Fruit fly (Drosophila melanogaster) whole organism, wandering third instar larva: ENCODE measurements around the gene Nepl18.

Experiments used
- Abd-B ChIP-seq: fragments of >200 bp; optimal IDR thresholded peaks from 2 replicates; lab custom pipeline; 2017; ENCODE audit warnings: missing biosample characterization, missing genetic modification characterization
- CG32264 ChIP-seq: fragments of 200-800 bp; sonication (Bioruptor generic); optimal IDR thresholded peaks from 2 replicates; lab custom pipeline; 2016; ENCODE audit warnings: missing biosample characterization, missing genetic modification characterization
- CG9705 ChIP-seq: fragments of 200-800 bp; sonication (Bioruptor generic); optimal IDR thresholded peaks from 2 replicates; lab custom pipeline; 2018; ENCODE audit warnings: missing biosample characterization, mild to moderate bottlenecking, missing genetic modification characterization
- CrebA ChIP-seq: fragments of 200-800 bp; sonication (Bioruptor generic); optimal IDR thresholded peaks from 2 replicates; lab custom pipeline; 2016; ENCODE audit warnings: missing biosample characterization, mild to moderate bottlenecking, missing genetic modification characterization, borderline replicate concordance
- Dfd ChIP-seq: fragments of >200 bp; optimal IDR thresholded peaks from 2 replicates; lab custom pipeline; 2017; ENCODE audit warnings: missing biosample characterization, missing genetic modification characterization
- Dif ChIP-seq: fragments of 200-275, 200-300 bp; sonication (Bioruptor generic); optimal IDR thresholded peaks from 2 replicates; lab custom pipeline; 2018; ENCODE audit warnings: missing biosample characterization, missing genetic modification characterization; ENCODE audit not compliant: partially characterized antibody
- GATAd ChIP-seq: sonication (Bioruptor generic); optimal IDR thresholded peaks from 2 replicates; lab custom pipeline; 2016; ENCODE audit warnings: missing biosample characterization, missing genetic modification characterization
- HLH106 ChIP-seq: fragments of 200-800 bp; optimal IDR thresholded peaks from 3 replicates; lab custom pipeline; 2019; ENCODE audit warnings: missing biosample characterization, mild to moderate bottlenecking, missing genetic modification characterization, moderate library complexity
- Hr83 ChIP-seq: fragments of 200-300 bp; sonication (Bioruptor generic); optimal IDR thresholded peaks from 2 replicates; lab custom pipeline; 2016; ENCODE audit warnings: missing biosample characterization, mild to moderate bottlenecking, missing genetic modification characterization, moderate library complexity; ENCODE audit not compliant: poor library complexity, severe bottlenecking
- Jra ChIP-seq: sonication (Bioruptor generic); optimal IDR thresholded peaks from 2 replicates; lab custom pipeline; 2016; ENCODE audit warnings: missing biosample characterization, missing genetic modification characterization
- Mio ChIP-seq: sonication (Bioruptor generic); optimal IDR thresholded peaks from 2 replicates; lab custom pipeline; 2016; ENCODE audit warnings: missing biosample characterization, missing genetic modification characterization
- Myc ChIP-seq: fragments of >200 bp; optimal IDR thresholded peaks from 2 replicates; lab custom pipeline; 2017
- N ChIP-seq: fragments of >200 bp; optimal IDR thresholded peaks from 2 replicates; lab custom pipeline; 2018; ENCODE audit warnings: missing biosample characterization, missing external identifiers, missing genetic modification characterization
- Rel ChIP-seq, 2 experiments: fragments of 200-800 bp; sonication (Bioruptor generic) in 1 of 2; optimal IDR thresholded peaks; 2 replicates in 1 of 2; 3 replicates in 1 of 2; lab custom pipeline; 2016 to 2019; ENCODE audit warnings: mild to moderate bottlenecking in 2 of 2, missing biosample characterization in 2 of 2, missing genetic modification characterization in 2 of 2, moderate library complexity in 1 of 2
- Vsx2 ChIP-seq: fragments of 200-300, 225-300 bp; sonication (Bioruptor generic); optimal IDR thresholded peaks from 2 replicates; lab custom pipeline; 2018; ENCODE audit warnings: missing biosample characterization, missing genetic modification characterization; ENCODE audit not compliant: partially characterized antibody
- br ChIP-seq: fragments of 200-800 bp; sonication (Bioruptor generic); optimal IDR thresholded peaks from 2 replicates; lab custom pipeline; 2016; ENCODE audit warnings: missing biosample characterization, missing genetic modification characterization
- brk ChIP-seq: fragments of 200-800 bp; sonication (Bioruptor generic); optimal IDR thresholded peaks from 2 replicates; lab custom pipeline; 2016; ENCODE audit warnings: missing biosample characterization, mild to moderate bottlenecking, missing genetic modification characterization
- dl ChIP-seq, 2 experiments: fragments of 175-275, 200-275 bp in 1 of 2; fragments of 200-275 bp in 1 of 2; sonication (Bioruptor generic); optimal IDR thresholded peaks; lab custom pipeline; 2018; ENCODE audit warnings: mild to moderate bottlenecking in 2 of 2, missing biosample characterization in 2 of 2, missing genetic modification characterization in 2 of 2, moderate library complexity in 2 of 2; ENCODE audit not compliant: partially characterized antibody in 2 of 2, insufficient read depth in 1 of 2
- dmrt93B ChIP-seq: fragments of 200-800 bp; sonication (Bioruptor generic); optimal IDR thresholded peaks from 2 replicates; lab custom pipeline; 2018; ENCODE audit warnings: missing biosample characterization, mild to moderate bottlenecking, missing genetic modification characterization
- dsf ChIP-seq: sonication (Bioruptor generic); optimal IDR thresholded peaks from 2 replicates; lab custom pipeline; 2016; ENCODE audit warnings: missing biosample characterization, missing genetic modification characterization, borderline replicate concordance
- ey ChIP-seq: fragments of 200-800 bp; sonication (Bioruptor generic); optimal IDR thresholded peaks from 2 replicates; lab custom pipeline; 2016; ENCODE audit warnings: missing biosample characterization, missing genetic modification characterization
- jim ChIP-seq: fragments of 175-275, 200-325 bp; sonication (Bioruptor generic); optimal IDR thresholded peaks from 2 replicates; lab custom pipeline; 2016; ENCODE audit warnings: missing biosample characterization, mild to moderate bottlenecking, missing genetic modification characterization
- pan ChIP-seq: fragments of >200 bp; optimal IDR thresholded peaks from 2 replicates; lab custom pipeline; 2017
- psq ChIP-seq: fragments of 200-800 bp; sonication (Bioruptor generic); optimal IDR thresholded peaks from 3 replicates; lab custom pipeline; 2017; ENCODE audit warnings: missing biosample characterization, mild to moderate bottlenecking, missing genetic modification characterization, moderate library complexity
- rgr ChIP-seq: fragments of 200-800 bp; sonication (Bioruptor generic); optimal IDR thresholded peaks from 3 replicates; lab custom pipeline; 2016; ENCODE audit warnings: missing biosample characterization, mild to moderate bottlenecking, missing genetic modification characterization
- sage ChIP-seq: fragments of 200-800 bp; sonication (Bioruptor generic); optimal IDR thresholded peaks from 2 replicates; lab custom pipeline; 2016; ENCODE audit warnings: missing biosample characterization, mild to moderate bottlenecking, missing genetic modification characterization
- sv ChIP-seq: fragments of 200-800 bp; sonication (Bioruptor generic); optimal IDR thresholded peaks from 3 replicates; lab custom pipeline; 2016; ENCODE audit warnings: missing biosample characterization, missing genetic modification characterization
- usp ChIP-seq: fragments of >200 bp; optimal IDR thresholded peaks from 2 replicates; lab custom pipeline; 2017; ENCODE audit warnings: missing biosample characterization, missing genetic modification characterization
- woc ChIP-seq: sonication (Bioruptor generic); optimal IDR thresholded peaks from 2 replicates; lab custom pipeline; 2016; ENCODE audit warnings: missing biosample characterization, mild to moderate bottlenecking, missing genetic modification characterization

Gene Nepl18

DNA sequence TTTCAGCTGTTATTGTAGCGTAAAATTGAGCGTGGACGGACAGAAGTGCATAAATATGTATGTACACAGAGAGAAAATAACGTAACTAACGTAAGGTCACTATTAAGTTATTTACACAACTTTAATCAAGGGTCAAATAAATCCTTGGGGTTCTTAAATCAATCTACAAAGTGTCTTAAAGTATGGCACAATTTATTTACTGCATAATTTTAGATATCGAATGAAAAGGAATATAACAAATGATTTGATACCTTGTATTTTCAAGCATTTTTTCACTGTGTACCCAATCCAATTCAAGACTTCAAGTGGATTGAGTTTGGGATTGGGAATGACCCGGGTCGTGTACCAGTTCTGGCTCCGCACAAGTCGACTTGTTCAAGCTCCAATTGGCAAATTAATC is 33.5 kb upstream of the Nepl18 start:
- TF ChIP-seq dsf (no peak), Rel (GFP tag; optimal IDR thresholded peaks at IDR 0.05; lab: Kevin White, UChicago) (no peak), Rel (tag; optimal IDR thresholded peaks at IDR 0.05; lab: Kevin White, UChicago) (no peak), CG32264 (GFP tag; lab: Kevin White, UChicago) (no peak), psq (GFP tag; lab: Kevin White, UChicago) (no peak), Hr83 (GFP tag; lab: Kevin White, UChicago) (no peak), ey (GFP tag; lab: Kevin White, UChicago) (no peak), sv (GFP tag; lab: Kevin White, UChicago) (no peak), brk (GFP tag; lab: Kevin White, UChicago) (no peak), br (GFP tag; lab: Kevin White, UChicago) (no peak), Vsx2 (GFP tag; lab: Kevin White, UChicago) (no peak), Dif (GFP tag; lab: Kevin White, UChicago) (no peak), jim (GFP tag; lab: Kevin White, UChicago) (no peak), dmrt93B (GFP tag; lab: Kevin White, UChicago) (no peak), HLH106 (tag; lab: Kevin White, UChicago) (no peak), dl (GFP tag; optimal IDR thresholded peaks at IDR 0.05; lab: Kevin White, UChicago; ENCODE audit: insufficient read depth in 1 of 2, partially characterized antibody in 2 of 2) (no peak), GATAd (GFP tag; lab: Kevin White, UChicago) (no peak), rgr (GFP tag; lab: Kevin White, UChicago) (no peak), Dfd (no peak), usp (no peak)
- TF ChIP-seq, all 38 proteins: peak for 0

DNA sequence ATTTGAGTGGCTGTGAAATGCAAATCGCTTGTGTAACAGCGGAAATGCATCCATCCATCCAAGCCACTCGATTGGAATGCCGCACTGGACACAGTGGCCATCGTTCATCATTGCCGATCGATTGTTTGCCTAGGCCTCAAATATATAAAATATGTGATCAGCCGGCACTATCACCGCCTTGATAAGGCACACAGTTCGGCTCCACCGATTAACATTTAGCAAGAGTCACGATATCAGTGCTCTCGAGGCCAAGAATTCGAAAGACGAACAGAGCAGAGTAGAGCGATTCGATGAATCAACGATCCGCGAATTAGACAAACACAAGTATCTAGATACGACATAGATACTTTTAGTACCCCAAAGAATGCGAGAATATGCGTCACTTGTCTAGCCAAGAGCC is 33.0 kb upstream of the Nepl18 start:
- TF ChIP-seq N (GFP tag; lab: Kevin White, UChicago) (no peak), pan (lab: Kevin White, UChicago) (no peak), sage (GFP tag; lab: Kevin White, UChicago) (no peak), usp (no peak), Myc (lab: Kevin White, UChicago) (no peak), Abd-B (GFP tag; lab: Kevin White, UChicago) (no peak), Mio (GFP tag; lab: Kevin White, UChicago) (no peak)

- TF ChIP-seq sage (GFP tag; lab: Kevin White, UChicago) (no peak), dsf (no peak), ey (GFP tag; lab: Kevin White, UChicago) (no peak), pan (lab: Kevin White, UChicago) (no peak), HLH106 (tag; lab: Kevin White, UChicago) (no peak), CG9705 (GFP tag; lab: Kevin White, UChicago) (no peak), CrebA (GFP tag; lab: Kevin White, UChicago) (no peak), Jra (GFP tag; lab: Kevin White, UChicago) (no peak), Mio (GFP tag; lab: Kevin White, UChicago) (no peak), Rel (GFP tag; optimal IDR thresholded peaks at IDR 0.05; lab: Kevin White, UChicago) (no peak), Rel (tag; optimal IDR thresholded peaks at IDR 0.05; lab: Kevin White, UChicago) (no peak), jim (GFP tag; lab: Kevin White, UChicago) (no peak), usp (no peak), brk (GFP tag; lab: Kevin White, UChicago) (no peak), woc (GFP tag; lab: Kevin White, UChicago) (no peak), Dif (GFP tag; lab: Kevin White, UChicago) (no peak), psq (GFP tag; lab: Kevin White, UChicago) (no peak), Vsx2 (GFP tag; lab: Kevin White, UChicago) (no peak), br (GFP tag; lab: Kevin White, UChicago) (no peak)
- TF ChIP-seq, all 38 proteins: peak for 0
Observed at dm6 chr3R:28843776-28844610, 31.4 kb upstream of the Nepl18 start.
